Fruit fly (Drosophila melanogaster) whole organism, embryonic: ENCODE measurements around the gene CG43814.

ENCODE experiments used
- Atf6 ChIP-seq: fragments of 200-800 bp; sonication (Bioruptor generic); IDR thresholded peaks from 2 replicates; pipeline ENCODE4 v1.3.6; 2022; ENCODE audit warnings: missing biosample characterization, missing genetic modification characterization
- Blimp-1 ChIP-seq: fragments of 200-800 bp; sonication (Bioruptor generic); optimal IDR thresholded peaks from 3 replicates; lab custom pipeline; 2018; ENCODE audit warnings: missing biosample characterization, missing genetic modification characterization, mild to moderate bottlenecking, moderate library complexity, missing genetic modification reagents
- CG12769 ChIP-seq: fragments of 200-800 bp; sonication (Bioruptor generic); optimal IDR thresholded peaks from 2 replicates; lab custom pipeline; 2019; ENCODE audit warnings: missing biosample characterization, mild to moderate bottlenecking, missing genetic modification characterization, moderate library complexity
- CG13296 ChIP-seq: fragments of 200-800 bp; sonication (Bioruptor generic); optimal IDR thresholded peaks from 3 replicates; lab custom pipeline; 2018; ENCODE audit warnings: missing biosample characterization, mild to moderate bottlenecking, missing genetic modification characterization
- CG14014 ChIP-seq: fragments of 200-800 bp; sonication (Bioruptor generic); IDR thresholded peaks from 2 replicates; pipeline ENCODE4 v1.3.6; 2022; ENCODE audit warnings: missing biosample characterization, missing genetic modification characterization
- CG14710 ChIP-seq: fragments of 200-800 bp; sonication (Bioruptor generic); optimal IDR thresholded peaks from 3 replicates; lab custom pipeline; 2019; ENCODE audit warnings: missing biosample characterization, mild to moderate bottlenecking, missing genetic modification characterization, moderate library complexity
- CG15269 ChIP-seq: fragments of 200-800 bp; sonication (Bioruptor generic); optimal IDR thresholded peaks from 2 replicates; lab custom pipeline; 2018; ENCODE audit warnings: missing biosample characterization, mild to moderate bottlenecking, missing genetic modification characterization, moderate library complexity
- CG15514 ChIP-seq: fragments of 200-800 bp; sonication (Bioruptor generic); optimal IDR thresholded peaks from 3 replicates; lab custom pipeline; 2017; ENCODE audit warnings: missing biosample characterization, missing genetic modification characterization, mild to moderate bottlenecking, moderate library complexity, missing genetic modification reagents
- CG32532 ChIP-seq: fragments of 200-800 bp; sonication (Bioruptor generic); IDR thresholded peaks from 2 replicates; pipeline ENCODE4 v1.3.6; 2022; ENCODE audit warnings: missing biosample characterization, missing genetic modification characterization
- CG32767 ChIP-seq: fragments of 200-800 bp; sonication (Bioruptor generic); IDR thresholded peaks from 2 replicates; pipeline ENCODE4 v1.3.6; 2022; ENCODE audit warnings: missing biosample characterization, missing genetic modification characterization
- CG34376 ChIP-seq: fragments of 200-800 bp; sonication (Bioruptor generic); optimal IDR thresholded peaks from 2 replicates; lab custom pipeline; 2018; ENCODE audit warnings: missing biosample characterization, mild to moderate bottlenecking, missing genetic modification characterization
- CG3847 ChIP-seq: fragments of 200-800 bp; sonication (Bioruptor generic); IDR thresholded peaks from 2 replicates; pipeline ENCODE4 v1.3.6; 2022; ENCODE audit warnings: missing biosample characterization, missing genetic modification characterization
- CG6175 ChIP-seq: fragments of 200-800 bp; sonication (Bioruptor generic); IDR thresholded peaks from 3 replicates; pipeline ENCODE4 v1.3.6; 2022; ENCODE audit warnings: missing biosample characterization, missing genetic modification characterization
- CG8388 ChIP-seq: fragments of 200-800 bp; sonication (Bioruptor generic); optimal IDR thresholded peaks from 2 replicates; lab custom pipeline; 2019; ENCODE audit warnings: missing biosample characterization, mild to moderate bottlenecking, missing genetic modification characterization, moderate library complexity
- CrebB ChIP-seq: fragments of 200-800 bp; sonication (Bioruptor generic); optimal IDR thresholded peaks from 3 replicates; lab custom pipeline; 2018; ENCODE audit warnings: missing biosample characterization, mild to moderate bottlenecking, missing genetic modification characterization
- Deaf1 ChIP-seq: fragments of 200-800 bp; optimal IDR thresholded peaks from 3 replicates; lab custom pipeline; 2019; ENCODE audit warnings: missing biosample characterization, mild to moderate bottlenecking, missing genetic modification characterization, moderate library complexity
- Dek ChIP-seq: fragments of 200-800 bp; sonication (Bioruptor generic); optimal IDR thresholded peaks from 3 replicates; lab custom pipeline; 2019; ENCODE audit warnings: missing biosample characterization, mild to moderate bottlenecking, missing genetic modification characterization, moderate library complexity
- E2f1 ChIP-seq: fragments of 200-800 bp; sonication (Bioruptor generic); IDR thresholded peaks from 2 replicates; pipeline ENCODE4 v1.3.6; 2022; ENCODE audit warnings: missing biosample characterization, missing genetic modification characterization
- H2.0 ChIP-seq: fragments of 200-800 bp; sonication (Bioruptor generic); IDR thresholded peaks from 2 replicates; pipeline ENCODE4 v1.3.6; 2022; ENCODE audit warnings: missing biosample characterization, missing genetic modification characterization
- HLH3B ChIP-seq: fragments of 200-800 bp; sonication (Bioruptor generic); IDR thresholded peaks from 2 replicates; pipeline ENCODE4 v1.3.6; 2022; ENCODE audit warnings: missing biosample characterization, missing genetic modification characterization
- Med ChIP-seq: fragments of 200-800 bp; sonication (Bioruptor generic); peaks from one replicate; lab custom pipeline; 2016; ENCODE audit warnings: missing biosample characterization, missing genetic modification characterization, mild to moderate bottlenecking, inconsistent platforms, moderate library complexity
- NFAT ChIP-seq: fragments of 200-800 bp; sonication (Bioruptor generic); IDR thresholded peaks from 2 replicates; pipeline ENCODE4 v1.3.6; 2022; ENCODE audit warnings: missing biosample characterization, missing genetic modification characterization
- NfI ChIP-seq: fragments of 200-800 bp; sonication (Bioruptor generic); optimal IDR thresholded peaks from 3 replicates; lab custom pipeline; 2018; ENCODE audit warnings: missing biosample characterization, mild to moderate bottlenecking, missing genetic modification characterization, moderate library complexity
- Pdp1 ChIP-seq, 2 experiments: fragments of 200-800 bp; sonication (Bioruptor generic); optimal IDR thresholded peaks; 3 replicates each; lab custom pipeline; 2016; ENCODE audit warnings: missing biosample characterization in 2 of 2, missing genetic modification characterization in 2 of 2, mild to moderate bottlenecking in 1 of 2, moderate library complexity in 1 of 2
- Ptx1 ChIP-seq: fragments of 200-800 bp; sonication (Bioruptor generic); IDR thresholded peaks from 2 replicates; pipeline ENCODE4 v1.3.6; 2022; ENCODE audit warnings: missing biosample characterization, missing genetic modification characterization
- Rfx ChIP-seq: fragments of 200-800 bp; sonication (Bioruptor generic); IDR thresholded peaks from 2 replicates; pipeline ENCODE4 v1.3.6; 2022; ENCODE audit warnings: missing biosample characterization, missing genetic modification characterization
- Sox100B ChIP-seq: fragments of 200-800 bp; sonication (Bioruptor generic); optimal IDR thresholded peaks from 3 replicates; lab custom pipeline; 2018; ENCODE audit warnings: missing biosample characterization, mild to moderate bottlenecking, missing genetic modification characterization
- amos ChIP-seq: fragments of 200-800 bp; sonication (Bioruptor generic); IDR thresholded peaks from 2 replicates; pipeline ENCODE4 v1.3.6; 2022; ENCODE audit warnings: missing biosample characterization, missing genetic modification characterization; ENCODE audit not compliant: partially characterized antibody
- aop ChIP-seq: fragments of 200-800 bp; sonication (Bioruptor generic); IDR thresholded peaks from 2 replicates; pipeline ENCODE4 v1.3.6; 2022; ENCODE audit warnings: missing biosample characterization, missing genetic modification characterization
- cas ChIP-seq: fragments of 200-800 bp; sonication (Bioruptor generic); IDR thresholded peaks from 2 replicates; pipeline ENCODE4 v1.3.6; 2022; ENCODE audit warnings: missing biosample characterization, missing genetic modification characterization
- chinmo ChIP-seq: fragments of 200-800 bp; sonication (Bioruptor generic); IDR thresholded peaks from 4 replicates; pipeline ENCODE4 v1.3.6; 2022; ENCODE audit warnings: missing biosample characterization, missing genetic modification characterization; ENCODE audit not compliant: partially characterized antibody
- chn ChIP-seq: fragments of 200-800 bp; sonication (Bioruptor generic); optimal IDR thresholded peaks from 2 replicates; lab custom pipeline; 2016; ENCODE audit warnings: missing biosample characterization, missing genetic modification characterization
- ci ChIP-seq: fragments of 200-800 bp; sonication (Bioruptor generic); IDR thresholded peaks from 3 replicates; pipeline ENCODE4 v1.3.6; 2022; ENCODE audit warnings: missing biosample characterization, missing genetic modification characterization
- corto ChIP-seq: fragments of 200-800 bp; sonication (Bioruptor generic); optimal IDR thresholded peaks from 2 replicates; lab custom pipeline; 2016; ENCODE audit warnings: missing biosample characterization, mild to moderate bottlenecking, missing genetic modification characterization, moderate library complexity
- cwo ChIP-seq: fragments of 200-800 bp; sonication (Bioruptor generic); optimal IDR thresholded peaks from 3 replicates; lab custom pipeline; 2017; ENCODE audit warnings: missing biosample characterization, missing genetic modification characterization, mild to moderate bottlenecking, moderate library complexity, missing genetic modification reagents
- dpn ChIP-seq, 2 experiments: fragments of 200-800 bp; sonication (Bioruptor generic); optimal IDR thresholded peaks; 3 replicates each; lab custom pipeline; 2016; ENCODE audit warnings: missing biosample characterization in 2 of 2, missing genetic modification characterization in 2 of 2
- fd3F ChIP-seq: fragments of 200-800 bp; sonication (Bioruptor generic); optimal IDR thresholded peaks from 2 replicates; lab custom pipeline; 2018; ENCODE audit warnings: missing biosample characterization, mild to moderate bottlenecking, missing genetic modification characterization, moderate library complexity
- ftz-f1 ChIP-seq: fragments of 200-800 bp; sonication (Bioruptor generic); optimal IDR thresholded peaks from 2 replicates; lab custom pipeline; 2016; ENCODE audit warnings: missing biosample characterization, missing genetic modification characterization
- inv ChIP-seq: fragments of 200-800 bp; sonication (Bioruptor generic); IDR thresholded peaks from 2 replicates; pipeline ENCODE4 v1.3.6; 2022; ENCODE audit warnings: missing biosample characterization, missing genetic modification characterization; ENCODE audit not compliant: partially characterized antibody
- kni ChIP-seq: fragments of 200-800 bp; sonication (Bioruptor generic); optimal IDR thresholded peaks from 3 replicates; lab custom pipeline; 2017; ENCODE audit warnings: mild to moderate bottlenecking, missing biosample characterization, missing genetic modification reagents, missing genetic modification characterization
- lab ChIP-seq: fragments of 200-800 bp; sonication (Bioruptor generic); optimal IDR thresholded peaks from 3 replicates; lab custom pipeline; 2017; ENCODE audit warnings: missing biosample characterization, missing genetic modification characterization, mild to moderate bottlenecking, moderate library complexity, missing genetic modification reagents
- lbe ChIP-seq: fragments of 200-800 bp; sonication (Bioruptor generic); optimal IDR thresholded peaks from 2 replicates; lab custom pipeline; 2016; ENCODE audit warnings: missing biosample characterization, mild to moderate bottlenecking, missing genetic modification characterization
- mirr ChIP-seq: fragments of 200-800 bp; sonication (Bioruptor generic); optimal IDR thresholded peaks from 3 replicates; lab custom pipeline; 2018; ENCODE audit warnings: missing biosample characterization, mild to moderate bottlenecking, missing genetic modification characterization
- sd ChIP-seq: fragments of 200-800 bp; sonication (Bioruptor generic); optimal IDR thresholded peaks from 3 replicates; lab custom pipeline; 2018; ENCODE audit warnings: missing biosample characterization, mild to moderate bottlenecking, missing genetic modification characterization, moderate library complexity
- so ChIP-seq: fragments of 200-800 bp; sonication (Bioruptor generic); IDR thresholded peaks from 3 replicates; pipeline ENCODE4 v1.3.6; 2022; ENCODE audit warnings: missing biosample characterization, missing genetic modification characterization
- sug ChIP-seq: fragments of 200-800 bp; optimal IDR thresholded peaks from 2 replicates; lab custom pipeline; 2019; ENCODE audit warnings: missing biosample characterization, mild to moderate bottlenecking, missing genetic modification characterization, moderate library complexity
- toy ChIP-seq: fragments of 200-800 bp; sonication (Bioruptor generic); IDR thresholded peaks from 2 replicates; pipeline ENCODE4 v1.3.6; 2022; ENCODE audit warnings: missing biosample characterization, missing genetic modification characterization
- wdn ChIP-seq: fragments of 200-800 bp; sonication (Bioruptor generic); IDR thresholded peaks from 2 replicates; pipeline ENCODE4 v1.3.6; 2022; ENCODE audit warnings: missing biosample characterization, missing genetic modification characterization

CG43814 gene

dm6 chr2L:18823243-18823803, 18.2 kb upstream of the CG43814 start, which contains the start of gene Ugt36D1:
Ugt36D1 (plus strand) TSS chr2L:18823548.
- TF ChIP-seq CG14014 (GFP tag; lab: Robert Waterston, UW): 0 out of 2 replicates have a peak, but pooled peaks have one; percentile 23
- TF ChIP-seq CG32532 (GFP tag; lab: Robert Waterston, UW): 0 out of 2 replicates have a peak, but pooled peaks have one; percentile 24
- TF ChIP-seq CG14710: peak; percentile 10
- peak; percentile 53 for TF ChIP-seq ftz-f1
- TF ChIP-seq Atf6 (GFP tag; lab: Robert Waterston, UW): 0 out of 2 replicates have a peak, but pooled peaks have one; percentile 12
- TF ChIP-seq cas (GFP tag; lab: Robert Waterston, UW): no peak
- TF ChIP-seq ci: peak; percentile 74; the same call in 2 of the 3 replicates
- TF ChIP-seq mirr (GFP tag; lab: Kevin White, UChicago): peak; percentile 9
- peak; percentile 36 for TF ChIP-seq kni (GFP tag; lab: Kevin White, UChicago)
- no peak for TF ChIP-seq chn (GFP tag; lab: Kevin White, UChicago)
- peak; percentile 30; the same call in 1 of the 2 replicates for TF ChIP-seq HLH3B (GFP tag; lab: Robert Waterston, UW)
- TF ChIP-seq CG3847 (GFP tag; lab: Robert Waterston, UW): no peak
- peak; percentile 4 for TF ChIP-seq CrebB
- TF ChIP-seq Dek (tag; lab: Kevin White, UChicago): peak; percentile 11
- TF ChIP-seq Ptx1: no peak
- TF ChIP-seq CG13296 (GFP tag; lab: Kevin White, UChicago): peak; percentile 21
- no peak for TF ChIP-seq CG34376 (GFP tag; lab: Kevin White, UChicago)
- TF ChIP-seq NFAT (GFP tag; lab: Robert Waterston, UW): no peak
- no peak for TF ChIP-seq Sox100B (GFP tag; lab: Kevin White, UChicago)
- TF ChIP-seq CG8388 (GFP tag; lab: Kevin White, UChicago): no peak
- TF ChIP-seq cwo (GFP tag; lab: Kevin White, UChicago): peak; percentile 57
- peak; percentile 98 for TF ChIP-seq Deaf1 (tag; lab: Kevin White, UChicago)
- TF ChIP-seq CG6175 (GFP tag; lab: Robert Waterston, UW): 0 out of 3 replicates have a peak, but pooled peaks have one; percentile 11
- TF ChIP-seq Pdp1 (GFP tag; optimal IDR thresholded peaks at IDR 0.05; lab: Kevin White, UChicago): peak in 1 of 2 experiments; percentile 80
- peak; percentile 32 for TF ChIP-seq lab
- TF ChIP-seq corto: peak; percentile 4
- TF ChIP-seq Med (GFP tag; lab: Kevin White, UChicago): peak; percentile 88
- peak; percentile 50 for TF ChIP-seq CG12769 (tag; lab: Kevin White, UChicago)
- TF ChIP-seq NfI (GFP tag; lab: Kevin White, UChicago): peak; percentile 39
- TF ChIP-seq CG15269 (tag; lab: Kevin White, UChicago): peak; percentile 18
- peak; percentile 50 for TF ChIP-seq lbe (GFP tag; lab: Kevin White, UChicago)
- peak; percentile 36; the same call in 1 of the 2 replicates for TF ChIP-seq E2f1 (GFP tag; lab: Robert Waterston, UW)
- TF ChIP-seq CG15514 (GFP tag; lab: Kevin White, UChicago): peak; percentile 52
- peak; percentile 69 for TF ChIP-seq CG32767 (GFP tag; lab: Robert Waterston, UW)
- no peak for TF ChIP-seq H2.0 (GFP tag; lab: Robert Waterston, UW)
- TF ChIP-seq fd3F: no peak
- no peak for TF ChIP-seq wdn (GFP tag; lab: Robert Waterston, UW)
- peak; percentile 41; the same call in 1 of the 2 replicates for TF ChIP-seq amos (GFP tag; lab: Robert Waterston, UW)
- no peak for TF ChIP-seq toy (GFP tag; lab: Robert Waterston, UW)
- peak in 1 of 2 experiments; percentile 0 for TF ChIP-seq dpn (GFP tag; optimal IDR thresholded peaks at IDR 0.05; lab: Kevin White, UChicago)
- peak; percentile 1 for TF ChIP-seq sug (tag; lab: Kevin White, UChicago)
- peak; percentile 67; the same call in 1 of the 2 replicates for TF ChIP-seq aop
- peak; percentile 81; the same call in 2 of the 4 replicates for TF ChIP-seq chinmo (GFP tag; lab: Robert Waterston, UW)
- TF ChIP-seq inv (GFP tag; lab: Robert Waterston, UW): no peak
- 0 out of 3 replicates have a peak, but pooled peaks have one; percentile 51 for TF ChIP-seq so (GFP tag; lab: Robert Waterston, UW)
- TF ChIP-seq sd (tag; lab: Kevin White, UChicago): peak; percentile 76
- peak; percentile 33; the same call in 1 of the 2 replicates for TF ChIP-seq Rfx
- peak; percentile 72 for TF ChIP-seq Blimp-1 (GFP tag; lab: Kevin White, UChicago)
